Fruit fly (Drosophila melanogaster): ENCODE measurements around the gene CG9737.

Gene CG9737

DNA sequence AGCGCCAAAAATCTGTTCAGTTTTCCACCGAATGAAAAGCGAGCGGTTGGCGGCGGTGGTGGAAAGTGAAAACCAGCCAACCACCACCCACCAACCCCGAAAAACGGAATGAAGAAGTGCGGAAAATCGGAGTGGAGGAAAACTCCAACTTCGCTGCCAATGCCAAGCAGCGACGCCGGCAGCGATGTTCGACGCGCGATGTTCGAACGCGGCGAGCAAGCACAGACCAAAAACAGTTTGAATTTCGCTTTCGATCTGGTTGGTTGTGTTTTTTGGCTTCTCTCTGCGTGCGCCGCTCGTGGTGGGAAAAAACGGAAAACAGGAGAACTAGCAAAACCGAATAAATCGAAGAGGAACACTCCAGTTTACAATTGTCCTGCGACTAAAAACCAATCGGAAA lies 34.6 kb upstream of the CG9737 start, which contains the start of gene heca (continued):
- TF ChIP-seq CG10669 (GFP tag; optimal IDR thresholded peaks at IDR 0.05) (no peak), CG6854 (GFP tag; optimal IDR thresholded peaks at IDR 0.05) (peak; percentile 18), Smox (GFP tag; optimal IDR thresholded peaks at IDR 0.05) (no peak), Sox15 (GFP tag; optimal IDR thresholded peaks at IDR 0.05) (no peak), Gug (GFP tag; IDR thresholded peaks at IDR 0.05) (no peak), Sox14 (GFP tag; optimal IDR thresholded peaks at IDR 0.05) (peak; percentile 6), fd85E (GFP tag; optimal IDR thresholded peaks at IDR 0.05) (no peak), spab (GFP tag; optimal IDR thresholded peaks at IDR 0.05) (no peak), Ets96B (tag; optimal IDR thresholded peaks at IDR 0.05) (no peak), CG3032 (tag; optimal IDR thresholded peaks at IDR 0.05) (peak; percentile 11), CG11294 (GFP tag; IDR thresholded peaks at IDR 0.05) (no peak), Eip75B (GFP tag; optimal IDR thresholded peaks at IDR 0.05) (peak; percentile 49), CG8319 (GFP tag; optimal IDR thresholded peaks at IDR 0.05) (no peak), Lpt (GFP tag; optimal IDR thresholded peaks at IDR 0.05) (no peak), fd59A (GFP tag; optimal IDR thresholded peaks at IDR 0.05) (no peak), Eip78C (GFP tag) (peak; percentile 31)

DNA sequence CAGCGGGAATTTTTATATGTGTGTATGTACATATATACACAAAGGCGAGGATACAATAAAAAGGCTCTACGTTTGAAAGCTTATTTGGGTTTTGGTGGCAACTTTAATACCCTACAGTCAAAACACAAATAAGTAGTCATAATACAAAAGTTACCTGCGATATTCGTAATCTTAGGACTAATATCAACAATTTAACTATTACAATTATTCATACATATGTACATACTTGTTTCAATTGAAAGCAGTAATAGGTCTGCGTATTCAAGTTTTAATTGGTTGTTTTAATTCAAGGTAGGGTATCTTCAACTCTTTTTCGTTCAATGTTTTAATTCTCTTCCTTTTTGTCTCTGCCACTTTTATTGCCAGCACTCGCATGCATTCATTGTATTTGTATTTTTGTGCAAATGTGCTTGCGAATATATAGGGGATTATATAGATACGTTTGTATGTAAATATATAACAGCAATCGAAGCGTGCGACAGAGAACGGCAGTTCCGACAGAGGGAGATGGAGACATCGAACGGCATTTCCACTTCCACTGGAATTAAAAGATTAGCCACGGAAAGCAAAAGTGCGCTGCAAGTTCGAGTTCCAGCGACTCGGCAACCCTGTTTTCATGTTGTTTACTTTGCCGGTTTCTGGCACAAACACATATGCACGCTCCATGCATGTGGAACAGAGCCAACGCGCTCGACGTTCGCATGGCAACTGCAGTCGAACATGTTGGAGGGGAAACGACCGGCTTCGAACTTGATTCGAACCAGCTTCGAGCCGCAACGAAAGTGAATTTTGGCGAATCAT lies 33.6 kb upstream of the CG9737 start:
- TF ChIP-seq CG34406 (GFP tag; optimal IDR thresholded peaks at IDR 0.05) (peak; percentile 78), Gug (GFP tag; IDR thresholded peaks at IDR 0.05) (peak; percentile 46; the same call in 1 of the 2 replicates), CG8632 (GFP tag; optimal IDR thresholded peaks at IDR 0.05) (peak; percentile 64), topi (GFP tag; optimal IDR thresholded peaks at IDR 0.05) (peak; percentile 91), Smox (GFP tag; optimal IDR thresholded peaks at IDR 0.05) (peak; percentile 90), CG10669 (GFP tag; optimal IDR thresholded peaks at IDR 0.05) (peak; percentile 89), achi (GFP tag; optimal IDR thresholded peaks at IDR 0.05) (peak; percentile 74), OdsH (GFP tag; optimal IDR thresholded peaks at IDR 0.05) (peak; percentile 58), Blimp-1 (GFP tag; optimal IDR thresholded peaks at IDR 0.05) (peak; percentile 98), esn (GFP tag; optimal IDR thresholded peaks at IDR 0.05) (peak; percentile 94), Sox15 (GFP tag; optimal IDR thresholded peaks at IDR 0.05) (peak; percentile 63), CG11294 (GFP tag; IDR thresholded peaks at IDR 0.05) (peak; percentile 30; the same call in 1 of the 2 replicates), CG6163 (GFP tag; IDR thresholded peaks at IDR 0.05) (peak; percentile 79), Lpt (GFP tag; optimal IDR thresholded peaks at IDR 0.05) (peak; percentile 26), vri (GFP tag; optimal IDR thresholded peaks at IDR 0.05) (peak; percentile 74), Sox14 (GFP tag; optimal IDR thresholded peaks at IDR 0.05) (peak; percentile 86), Ets96B (tag; optimal IDR thresholded peaks at IDR 0.05) (peak; percentile 90), salr (GFP tag; optimal IDR thresholded peaks at IDR 0.05) (peak; percentile 50 to 64), Hr38 (GFP tag; optimal IDR thresholded peaks at IDR 0.05) (no peak), CG11902 (GFP tag; optimal IDR thresholded peaks at IDR 0.05) (peak; percentile 55), cyc (GFP tag; optimal IDR thresholded peaks at IDR 0.05) (peak; percentile 80), CG3032 (tag; optimal IDR thresholded peaks at IDR 0.05) (peak; percentile 91), CG8319 (GFP tag; optimal IDR thresholded peaks at IDR 0.05) (peak; percentile 5), CG9139 (GFP tag; optimal IDR thresholded peaks at IDR 0.05) (peak; percentile 76), CG6792 (GFP tag; optimal IDR thresholded peaks at IDR 0.05) (peak; percentile 75), CG7368 (GFP tag; optimal IDR thresholded peaks at IDR 0.05) (peak; percentile 33), CG6808 (GFP tag; optimal IDR thresholded peaks at IDR 0.05) (peak; percentile 87), pdm3 (GFP tag; optimal IDR thresholded peaks at IDR 0.05) (peak; percentile 70), CG6276 (GFP tag; optimal IDR thresholded peaks at IDR 0.05) (peak; percentile 61), spab (GFP tag; optimal IDR thresholded peaks at IDR 0.05) (peak; percentile 86), Eip93F (GFP tag; optimal IDR thresholded peaks at IDR 0.05) (peak; percentile 42), CG1621 (tag; optimal IDR thresholded peaks at IDR 0.05) (peak; percentile 76), fd85E (GFP tag; optimal IDR thresholded peaks at IDR 0.05) (no peak), Eip78C (GFP tag) (peak; percentile 96), CG31627 (GFP tag; optimal IDR thresholded peaks at IDR 0.05) (peak; percentile 84), CG32006 (GFP tag; optimal IDR thresholded peaks at IDR 0.05) (peak; percentile 62), Hr39 (GFP tag; optimal IDR thresholded peaks at IDR 0.05) (peak; percentile 87), lz (GFP tag; optimal IDR thresholded peaks at IDR 0.05) (peak; percentile 90), svp (GFP tag) (peak; percentile 95), Sox102F (GFP tag; optimal IDR thresholded peaks at IDR 0.05) (peak; percentile 89), Ets21C (GFP tag; optimal IDR thresholded peaks at IDR 0.05) (peak; percentile 76), CG3919 (GFP tag; optimal IDR thresholded peaks at IDR 0.05) (peak; percentile 78), CG6854 (GFP tag; optimal IDR thresholded peaks at IDR 0.05) (peak; percentile 51), CG10631 (GFP tag; optimal IDR thresholded peaks at IDR 0.05) (peak; percentile 75)

All from whole organism, prepupa.